Fruit fly (Drosophila melanogaster) whole organism, embryonic: ENCODE data around the gene Semp1.

Experiments used
- ATbp ChIP-seq: fragments of 200-800 bp; sonication (Bioruptor generic); optimal IDR thresholded peaks from 2 replicates; lab custom pipeline; 2017; ENCODE audit warnings: missing biosample characterization, mild to moderate bottlenecking, missing genetic modification characterization, missing genetic modification reagents
- Blimp-1 ChIP-seq: fragments of 200-800 bp; sonication (Bioruptor generic); optimal IDR thresholded peaks from 3 replicates; lab custom pipeline; 2018; ENCODE audit warnings: missing biosample characterization, missing genetic modification characterization, mild to moderate bottlenecking, moderate library complexity, missing genetic modification reagents
- CG10431 ChIP-seq: fragments of 200-800 bp; sonication (Bioruptor generic); optimal IDR thresholded peaks from 3 replicates; lab custom pipeline; 2018; ENCODE audit warnings: missing biosample characterization, mild to moderate bottlenecking, missing genetic modification characterization
- CG10565 ChIP-seq: fragments of 200-800 bp; sonication (Bioruptor generic); optimal IDR thresholded peaks from 3 replicates; lab custom pipeline; 2016; ENCODE audit warnings: missing biosample characterization, mild to moderate bottlenecking, missing genetic modification characterization
- CG12155 ChIP-seq: fragments of 200-800 bp; sonication (Bioruptor generic); optimal IDR thresholded peaks from 3 replicates; lab custom pipeline; 2016; ENCODE audit warnings: missing biosample characterization, missing genetic modification characterization
- CG13287 ChIP-seq: fragments of 200-800 bp; sonication (Bioruptor generic); IDR thresholded peaks from 2 replicates; pipeline ENCODE4 v1.3.6; 2022; ENCODE audit warnings: missing biosample characterization, missing genetic modification characterization; ENCODE audit not compliant: partially characterized antibody
- CG15696 ChIP-seq: fragments of 200-800 bp; sonication (Bioruptor generic); optimal IDR thresholded peaks from 2 replicates; lab custom pipeline; 2019; ENCODE audit warnings: missing biosample characterization, mild to moderate bottlenecking, missing genetic modification characterization, moderate library complexity
- CG17359 ChIP-seq: fragments of 200-800 bp; sonication (Bioruptor generic); optimal IDR thresholded peaks from 3 replicates; lab custom pipeline; 2018; ENCODE audit warnings: missing biosample characterization, mild to moderate bottlenecking, missing genetic modification characterization, moderate library complexity
- CG18011 ChIP-seq: fragments of 200-800 bp; sonication (Bioruptor generic); optimal IDR thresholded peaks from 2 replicates; lab custom pipeline; 2017; ENCODE audit warnings: missing biosample characterization, missing genetic modification characterization, mild to moderate bottlenecking, moderate library complexity, missing genotype
- CG34376 ChIP-seq: fragments of 200-800 bp; sonication (Bioruptor generic); optimal IDR thresholded peaks from 2 replicates; lab custom pipeline; 2018; ENCODE audit warnings: missing biosample characterization, mild to moderate bottlenecking, missing genetic modification characterization
- CG34422 ChIP-seq: fragments of 200-800 bp; sonication (Bioruptor generic); IDR thresholded peaks from 3 replicates; pipeline ENCODE4 v1.3.6; 2022; ENCODE audit warnings: missing biosample characterization, missing genetic modification characterization
- CG8359 ChIP-seq: fragments of 200-800 bp; sonication (Bioruptor generic); optimal IDR thresholded peaks from 2 replicates; lab custom pipeline; 2017; ENCODE audit warnings: missing biosample characterization, mild to moderate bottlenecking, missing genetic modification characterization, borderline replicate concordance
- CG8924 ChIP-seq: fragments of 200-800 bp; optimal IDR thresholded peaks from 3 replicates; lab custom pipeline; 2019; ENCODE audit warnings: missing biosample characterization, mild to moderate bottlenecking, missing genetic modification characterization, moderate library complexity
- ERR ChIP-seq: fragments of 200-800 bp; sonication (Bioruptor generic); optimal IDR thresholded peaks from 2 replicates; lab custom pipeline; 2016; ENCODE audit warnings: missing biosample characterization, missing genetic modification characterization
- Ets65A ChIP-seq: fragments of 200-800 bp; sonication (Bioruptor generic); peaks from one replicate; lab custom pipeline; 2016; ENCODE audit warnings: missing biosample characterization, missing genetic modification characterization
- Fer2 ChIP-seq: fragments of 200-800 bp; sonication (Bioruptor generic); optimal IDR thresholded peaks from 2 replicates; lab custom pipeline; 2018; ENCODE audit warnings: missing biosample characterization, mild to moderate bottlenecking, missing genetic modification characterization, moderate library complexity
- Hey ChIP-seq: fragments of 200-800 bp; sonication (Bioruptor generic); optimal IDR thresholded peaks from 3 replicates; lab custom pipeline; 2018; ENCODE audit warnings: missing biosample characterization, mild to moderate bottlenecking, missing genetic modification characterization
- Hr3 ChIP-seq: fragments of 200-800 bp; sonication (Bioruptor generic); optimal IDR thresholded peaks from 3 replicates; lab custom pipeline; 2016; ENCODE audit warnings: missing biosample characterization, missing genetic modification characterization
- Myb ChIP-seq: fragments of 200-800 bp; sonication (Bioruptor generic); optimal IDR thresholded peaks from 2 replicates; lab custom pipeline; 2016; ENCODE audit warnings: missing biosample characterization, missing genetic modification characterization
- Ravus ChIP-seq: fragments of 200-800 bp; sonication (Bioruptor generic); IDR thresholded peaks from 2 replicates; pipeline ENCODE4 v1.3.6; 2022; ENCODE audit warnings: missing biosample characterization, missing genetic modification characterization
- Sox102F ChIP-seq: fragments of 200-800 bp; sonication (Bioruptor generic); optimal IDR thresholded peaks from 2 replicates; lab custom pipeline; 2018; ENCODE audit warnings: missing biosample characterization, mild to moderate bottlenecking, missing genetic modification characterization, moderate library complexity
- YL-1 ChIP-seq: fragments of 200-800 bp; sonication (Bioruptor generic); optimal IDR thresholded peaks from 3 replicates; lab custom pipeline; 2017; ENCODE audit warnings: missing biosample characterization, mild to moderate bottlenecking, missing genetic modification characterization
- az2 ChIP-seq: fragments of 200-800 bp; sonication (Bioruptor generic); optimal IDR thresholded peaks from 3 replicates; lab custom pipeline; 2016; ENCODE audit warnings: missing biosample characterization, missing genetic modification characterization
- br ChIP-seq: fragments of >200 bp; optimal IDR thresholded peaks from 2 replicates; lab custom pipeline; 2017
- dan ChIP-seq: fragments of 200-800 bp; sonication (Bioruptor generic); IDR thresholded peaks from 2 replicates; pipeline ENCODE4 v1.3.6; 2022; ENCODE audit warnings: missing biosample characterization, missing genetic modification characterization
- exex ChIP-seq: fragments of 200-800 bp; sonication (Bioruptor generic); optimal IDR thresholded peaks from 4 replicates; lab custom pipeline; 2018; ENCODE audit warnings: missing biosample characterization, mild to moderate bottlenecking, missing genetic modification characterization, moderate library complexity
- grn ChIP-seq: fragments of 200-800 bp; sonication (Bioruptor generic); optimal IDR thresholded peaks from 3 replicates; lab custom pipeline; 2017; ENCODE audit warnings: missing biosample characterization, missing genetic modification characterization
- gro ChIP-seq: fragments of 200-800 bp; sonication (Bioruptor generic); optimal IDR thresholded peaks from 2 replicates; lab custom pipeline; 2016; ENCODE audit warnings: missing biosample characterization, missing genetic modification characterization
- h ChIP-seq: fragments of >200 bp; optimal IDR thresholded peaks from 2 replicates; lab custom pipeline; 2017
- ken ChIP-seq: fragments of 200-800 bp; sonication (Bioruptor generic); IDR thresholded peaks from 3 replicates; pipeline ENCODE4 v1.3.6; 2022; ENCODE audit warnings: missing biosample characterization, missing genetic modification characterization
- lab ChIP-seq: fragments of 200-800 bp; sonication (Bioruptor generic); optimal IDR thresholded peaks from 3 replicates; lab custom pipeline; 2017; ENCODE audit warnings: missing biosample characterization, missing genetic modification characterization, mild to moderate bottlenecking, moderate library complexity, missing genetic modification reagents
- luna ChIP-seq: fragments of 200-800 bp; sonication (Bioruptor generic); optimal IDR thresholded peaks from 2 replicates; lab custom pipeline; 2016; ENCODE audit warnings: missing biosample characterization, missing genetic modification characterization
- rib ChIP-seq: fragments of 200-800 bp; sonication (Bioruptor generic); IDR thresholded peaks from 2 replicates; pipeline ENCODE4 v1.3.6; 2022; ENCODE audit warnings: missing biosample characterization, missing genetic modification characterization
- sd ChIP-seq: fragments of 200-800 bp; sonication (Bioruptor generic); optimal IDR thresholded peaks from 3 replicates; lab custom pipeline; 2018; ENCODE audit warnings: missing biosample characterization, mild to moderate bottlenecking, missing genetic modification characterization, moderate library complexity
- sens-2 ChIP-seq: fragments of 200-800 bp; sonication (Bioruptor generic); IDR thresholded peaks from 2 replicates; pipeline ENCODE4 v1.3.6; 2022; ENCODE audit warnings: missing biosample characterization, missing genetic modification characterization
- tll ChIP-seq, 2 experiments: fragments of 200-800 bp in 1 of 2; fragments of >200 bp in 1 of 2; sonication (Bioruptor generic) in 1 of 2; optimal IDR thresholded peaks; 2 replicates each; lab custom pipeline; 2017 to 2019; ENCODE audit warnings: missing biosample characterization in 2 of 2, missing genetic modification characterization in 2 of 2, mild to moderate bottlenecking in 1 of 2, moderate library complexity in 1 of 2
- usp ChIP-seq: fragments of >200 bp; optimal IDR thresholded peaks from 2 replicates; lab custom pipeline; 2017; ENCODE audit warnings: missing biosample characterization, missing genetic modification characterization
- vvl ChIP-seq: fragments of 200-800 bp; sonication (Bioruptor generic); IDR thresholded peaks from 2 replicates; pipeline ENCODE4 v1.3.6; 2022; ENCODE audit warnings: missing biosample characterization, missing genetic modification characterization

Semp1 gene

DNA sequence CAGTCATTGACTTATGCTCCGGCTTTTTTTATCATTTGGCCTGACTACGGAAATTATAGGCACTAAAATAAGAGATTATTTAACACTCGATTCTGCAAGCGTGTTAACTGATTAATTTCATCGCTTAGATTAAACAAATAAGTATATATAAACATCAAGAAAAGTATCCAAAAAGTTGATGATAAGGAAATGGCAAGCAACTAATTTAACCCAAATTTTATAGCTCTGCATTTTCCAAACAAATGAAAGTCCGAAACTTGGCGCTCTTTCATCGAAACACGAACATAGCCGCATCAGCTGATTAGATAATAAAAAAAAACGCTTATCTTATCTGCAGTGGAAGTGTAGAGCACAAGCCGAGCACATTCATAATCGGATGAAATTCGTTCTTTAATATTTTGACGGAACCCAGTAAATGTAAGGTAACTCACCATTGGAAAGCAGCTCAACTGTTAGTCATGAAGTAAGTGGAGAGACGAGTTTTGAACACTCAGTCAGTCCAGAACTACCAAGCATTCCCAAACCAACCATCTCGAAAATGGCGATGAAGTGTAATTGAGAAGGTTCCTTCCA, 16.5 kb upstream of the Semp1 start, which contains the start of gene CG18480 (continued):
- no peak for TF ChIP-seq h (lab: Kevin White, UChicago)
- peak; percentile 47; the same call in 1 of the 3 replicates for TF ChIP-seq ken (GFP tag; lab: Robert Waterston, UW)
- no peak for TF ChIP-seq usp
- TF ChIP-seq tll (GFP tag; optimal IDR thresholded peaks at IDR 0.05; lab: Kevin White, UChicago): no peak

DNA sequence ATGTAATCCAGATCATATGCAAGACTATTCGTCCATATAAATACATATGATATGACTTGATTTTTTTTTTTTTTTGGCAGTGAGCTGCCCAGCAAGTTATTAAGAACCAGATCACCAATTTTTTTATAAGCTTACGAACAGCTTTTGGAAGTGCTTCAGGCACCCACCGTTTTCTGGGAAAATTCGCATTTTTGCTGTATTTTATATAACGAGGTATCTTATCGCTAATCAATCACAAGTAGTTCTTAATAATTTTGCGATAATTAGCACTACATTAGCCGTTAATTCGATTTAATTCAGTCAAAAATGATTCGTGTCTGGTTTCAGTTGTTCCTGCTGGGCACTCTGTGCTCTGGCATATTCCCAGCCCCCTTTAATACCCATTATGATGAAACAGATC, 15.2 kb upstream of the Semp1 start, which contains the start of gene CG7631:
CG7631 (plus strand) TSS at position 301 of the 400 bp plus-strand sequence.
- TF ChIP-seq rib (no peak), Hr3 (GFP tag; lab: Kevin White, UChicago) (no peak), CG10565 (GFP tag; lab: Kevin White, UChicago) (no peak), vvl (no peak), Ets65A (peak; percentile 20), CG12155 (GFP tag; lab: Kevin White, UChicago) (no peak), Myb (GFP tag; lab: Kevin White, UChicago) (no peak)

DNA sequence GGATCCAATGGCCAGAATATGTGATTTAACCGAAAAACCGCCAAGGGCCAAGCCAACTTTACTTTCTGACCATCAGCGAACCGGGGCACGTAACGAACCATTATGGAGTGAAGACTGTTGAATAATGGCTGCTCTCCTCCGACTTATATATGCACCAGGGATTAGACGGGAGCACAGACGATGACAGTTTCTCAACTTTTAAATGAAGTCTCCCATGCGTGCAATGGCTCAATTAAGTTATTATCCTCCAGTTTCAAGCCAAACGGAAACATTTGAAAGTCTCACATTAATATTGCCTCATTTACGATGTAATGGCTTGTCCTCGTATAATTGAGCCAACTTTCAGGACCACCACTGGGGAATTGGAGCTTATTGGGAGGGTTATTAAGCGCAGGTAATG, 10.3 kb upstream of the Semp1 start, which contains the start of gene Or35a:
Or35a (minus strand) TSS at position 101 of the 400 bp plus-strand sequence.
- TF ChIP-seq Ets65A: peak; percentile 44
- no peak for TF ChIP-seq dan (GFP tag; lab: Robert Waterston, UW)

DNA sequence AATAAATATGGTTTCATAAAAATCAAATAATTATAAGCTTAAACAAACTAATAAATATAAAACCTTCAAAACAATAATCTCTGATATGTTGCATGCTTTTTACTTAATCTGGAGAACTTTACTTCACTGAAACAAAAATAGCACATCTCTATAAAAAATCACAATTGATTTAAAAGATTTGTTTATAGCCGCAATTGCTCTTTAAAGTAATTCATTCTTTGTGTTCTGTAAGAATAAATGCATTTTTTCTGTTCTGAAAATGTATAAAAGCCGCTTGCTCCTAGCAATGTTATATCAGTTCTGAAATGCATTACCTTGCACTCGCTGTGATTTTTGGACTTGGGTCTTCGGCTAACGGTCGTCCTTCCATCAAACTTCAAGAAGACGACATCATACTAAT, 3.6 kb upstream of the Semp1 start, which contains the start of gene CG11865:
CG11865 (plus strand) TSS at position 301 of the 400 bp plus-strand sequence.
- TF ChIP-seq CG34422 (GFP tag; lab: Robert Waterston, UW) (no peak), CG10431 (GFP tag; lab: Kevin White, UChicago) (no peak), CG17359 (tag; lab: Kevin White, UChicago) (no peak), Hey (tag; lab: Kevin White, UChicago) (no peak), Fer2 (tag; lab: Kevin White, UChicago) (no peak), ERR (GFP tag; lab: Kevin White, UChicago) (no peak), Ravus (no peak), luna (GFP tag; lab: Kevin White, UChicago) (no peak), CG8924 (no peak), Sox102F (GFP tag; lab: Kevin White, UChicago) (no peak), CG15696 (tag; lab: Kevin White, UChicago) (no peak)

DNA sequence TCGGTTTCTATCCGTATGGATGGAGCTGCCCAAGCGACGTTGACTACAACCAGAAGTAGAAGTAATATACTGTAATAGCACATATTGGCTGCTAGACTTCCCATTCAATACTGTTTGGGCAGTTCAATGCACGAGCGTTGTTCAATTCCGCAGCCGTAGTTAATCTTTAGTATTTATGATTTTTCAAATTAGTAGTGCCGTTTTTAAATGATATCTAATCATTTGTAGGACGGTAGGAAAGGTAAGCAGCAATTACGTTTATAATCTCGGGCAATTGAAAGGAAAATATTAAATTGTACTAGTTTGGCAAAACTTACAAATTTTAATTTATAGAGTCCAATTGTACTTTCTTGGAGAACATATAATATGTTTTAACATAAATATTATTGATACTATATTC, 3.1 kb upstream of the Semp1 start, which contains the start of gene CG15253:
CG15253 (minus strand) TSS at position 101 of the 400 bp plus-strand sequence.
- TF ChIP-seq Ets65A (no peak), exex (peak; percentile 65)

DNA sequence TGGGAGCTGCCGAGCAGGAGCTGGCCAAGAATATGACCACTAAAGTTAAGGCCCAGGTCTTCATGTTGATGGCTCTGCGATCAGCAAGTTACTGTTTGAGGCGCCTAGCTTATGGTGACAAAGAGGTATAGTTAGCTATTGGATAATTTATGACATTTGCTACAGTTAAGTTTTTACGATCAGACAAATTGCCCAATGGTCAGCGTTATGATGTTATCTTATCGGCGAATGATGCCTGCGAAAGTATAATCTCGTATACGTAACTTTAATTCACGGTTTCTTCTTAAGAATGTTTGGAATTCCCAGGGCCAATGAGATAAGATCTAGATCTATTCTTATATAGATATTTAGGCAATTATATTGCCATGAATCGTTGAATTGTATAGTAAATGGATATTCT, 1.6 kb upstream of the Semp1 start, which contains the start of gene CG15254:
CG15254 (minus strand) TSS at position 101 of the 400 bp plus-strand sequence.
- TF ChIP-seq YL-1 (GFP tag; lab: Kevin White, UChicago) (no peak), exex (peak; percentile 47)
- TF ChIP-seq, all 482 proteins: peak for 1

DNA sequence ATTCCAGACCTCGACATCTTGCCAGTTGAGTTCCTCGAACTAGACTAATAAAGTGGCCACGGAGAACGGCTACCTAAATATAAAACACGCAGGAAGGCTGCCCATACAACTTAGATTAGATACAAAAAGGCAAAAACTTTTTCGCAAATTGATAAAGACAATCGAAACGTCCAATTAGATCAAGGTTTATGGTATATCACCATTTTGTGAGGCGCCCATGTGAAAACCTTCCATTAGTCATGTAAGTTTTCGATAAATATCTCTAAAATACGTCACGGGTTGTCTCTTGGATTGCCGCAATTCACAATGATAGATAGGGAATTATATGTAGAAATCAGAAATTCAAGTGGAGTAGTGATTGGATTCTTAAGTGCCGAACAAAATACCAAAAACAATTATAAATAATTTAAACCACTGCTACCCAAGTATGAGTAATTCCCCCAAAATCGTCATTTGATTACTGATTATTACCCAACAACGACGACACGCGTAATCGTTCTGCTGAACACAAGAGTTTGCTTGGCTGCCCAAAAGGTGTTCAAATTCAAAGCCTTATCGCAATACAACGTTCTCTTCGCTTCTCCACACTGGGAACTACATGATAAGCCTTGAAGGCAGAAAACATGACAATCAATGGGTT, 1.3 kb downstream of the Semp1 start, which contains the start of gene CG15255:
CG15255 (minus strand) TSS at position 51 of the 640 bp plus-strand sequence.
- TF ChIP-seq sd (tag; lab: Kevin White, UChicago) (peak; percentile 62), grn (GFP tag; lab: Kevin White, UChicago) (peak; percentile 69), CG13287 (GFP tag; lab: Robert Waterston, UW) (no peak), sens-2 (GFP tag; lab: Robert Waterston, UW) (0 out of 2 replicates have a peak, but pooled peaks have one; percentile 37), CG8359 (GFP tag; lab: Kevin White, UChicago) (no peak), Ets65A (peak; percentile 56), ATbp (GFP tag; lab: Kevin White, UChicago) (no peak), CG18011 (GFP tag; lab: Kevin White, UChicago) (no peak), az2 (GFP tag; lab: Kevin White, UChicago) (no peak), gro (GFP tag; lab: Kevin White, UChicago) (peak; percentile 3), lab (peak; percentile 4), br (lab: Kevin White, UChicago) (no peak), Blimp-1 (GFP tag; lab: Kevin White, UChicago) (no peak), CG34376 (peak; percentile 67)
